Fruit fly (Drosophila melanogaster): Measurements from ENCODE around the gene CASK.

CASK gene

dm6 chr3R:21828040-21828526, 5.6 kb upstream of the CASK start (continued):
- TF ChIP-seq gcm2 (GFP tag; optimal IDR thresholded peaks at IDR 0.05) (peak; percentile 1), CG6689 (GFP tag; IDR thresholded peaks at IDR 0.05) (peak; percentile 80), CG4328 (GFP tag; optimal IDR thresholded peaks at IDR 0.05) (no peak), ranshi (GFP tag; IDR thresholded peaks at IDR 0.05) (0 out of 2 replicates have a peak, but pooled peaks have one; percentile 55), z (GFP tag; IDR thresholded peaks at IDR 0.05) (peak; percentile 56; the same call in 1 of the 3 replicates), Fer1 (GFP tag; optimal IDR thresholded peaks at IDR 0.05) (no peak), fd96Cb (tag; optimal IDR thresholded peaks at IDR 0.05) (peak; percentile 81), maf-S (GFP tag; optimal IDR thresholded peaks at IDR 0.05) (no peak), slp2 (GFP tag; optimal IDR thresholded peaks at IDR 0.05) (peak; percentile 60), dm (GFP tag; optimal IDR thresholded peaks at IDR 0.05) (peak; percentile 47), toy (GFP tag; IDR thresholded peaks at IDR 0.05) (no peak), corto (GFP tag; optimal IDR thresholded peaks at IDR 0.05) (no peak), gsb-n (tag; optimal IDR thresholded peaks at IDR 0.05) (peak; percentile 84), CG16813 (GFP tag; IDR thresholded peaks at IDR 0.05; ENCODE audit: partially characterized antibody) (0 out of 3 replicates have a peak, but pooled peaks have one; percentile 12), Dad (GFP tag; optimal IDR thresholded peaks at IDR 0.05) (peak; percentile 27), pros (GFP tag; optimal IDR thresholded peaks at IDR 0.05) (no peak), kni (GFP tag; optimal IDR thresholded peaks at IDR 0.05) (peak; percentile 87), CG43689 (GFP tag; IDR thresholded peaks at IDR 0.05) (no peak), CTCF (GFP tag; optimal IDR thresholded peaks at IDR 0.05) (peak; percentile 0), Fer3 (tag; optimal IDR thresholded peaks at IDR 0.05) (peak; percentile 6), CG2199 (GFP tag; IDR thresholded peaks at IDR 0.05) (no peak), Doc3 (GFP tag; IDR thresholded peaks at IDR 0.05; ENCODE audit: partially characterized antibody) (no peak), CG5953 (GFP tag; IDR thresholded peaks at IDR 0.05) (0 out of 2 replicates have a peak, but pooled peaks have one; percentile 13), zfh2 (GFP tag; optimal IDR thresholded peaks at IDR 0.05) (no peak), CG7745 (tag; optimal IDR thresholded peaks at IDR 0.05) (peak; percentile 39), CG10959 (GFP tag; IDR thresholded peaks at IDR 0.05) (peak; percentile 84), E2f2 (GFP tag; IDR thresholded peaks at IDR 0.05) (peak; percentile 35; the same call in 1 of the 2 replicates), sim (GFP tag; IDR thresholded peaks at IDR 0.05) (0 out of 2 replicates have a peak, but pooled peaks have one; percentile 15), ERR (GFP tag; optimal IDR thresholded peaks at IDR 0.05) (peak; percentile 10), nmo (GFP tag; optimal IDR thresholded peaks at IDR 0.05) (peak; percentile 90), CG11560 (tag; IDR thresholded peaks at IDR 0.05) (no peak), ato (GFP tag; IDR thresholded peaks at IDR 0.05; ENCODE audit: partially characterized antibody) (no peak), HLH3B (GFP tag; IDR thresholded peaks at IDR 0.05) (peak; percentile 72), CG4730 (GFP tag; IDR thresholded peaks at IDR 0.05) (peak; percentile 72), amos (GFP tag; IDR thresholded peaks at IDR 0.05; ENCODE audit: partially characterized antibody) (no peak), CkIIα-i1 (GFP tag; IDR thresholded peaks at IDR 0.05) (no peak), CG7963 (GFP tag; IDR thresholded peaks at IDR 0.05; ENCODE audit: partially characterized antibody) (peak; percentile 47; the same call in 1 of the 3 replicates), caup (GFP tag; optimal IDR thresholded peaks at IDR 0.05; ENCODE audit: severe bottlenecking) (no peak), cad (GFP tag; optimal IDR thresholded peaks at IDR 0.05) (no peak), yki (optimal IDR thresholded peaks at IDR 0.05) (no peak), Dref (GFP tag; IDR thresholded peaks at IDR 0.05) (no peak), schlank (tag; optimal IDR thresholded peaks at IDR 0.05) (no peak), CG12659 (GFP tag; optimal IDR thresholded peaks at IDR 0.05) (peak; percentile 26), CG16815 (GFP tag; optimal IDR thresholded peaks at IDR 0.05) (peak; percentile 84), ftz-f1 (GFP tag; optimal IDR thresholded peaks at IDR 0.05) (no peak), tio (GFP tag; optimal IDR thresholded peaks at IDR 0.05) (peak; percentile 62), Ptx1 (GFP tag; IDR thresholded peaks at IDR 0.05) (peak; percentile 82), CG31388 (GFP tag; optimal IDR thresholded peaks at IDR 0.05) (no peak), Six4 (GFP tag; optimal IDR thresholded peaks at IDR 0.05) (peak; percentile 50), CG34224 (GFP tag; IDR thresholded peaks at IDR 0.05; ENCODE audit: partially characterized antibody) (no peak), NC2α (GFP tag; optimal IDR thresholded peaks at IDR 0.05) (peak; percentile 77)
